Worm (Caenorhabditis elegans) whole organism, L4/young adult: ENCODE results near the gene Y32F6A.5.

ENCODE experiments used
- dao-5 ChIP-seq: sonication (generic microtip); optimal IDR thresholded peaks from 2 replicates; lab custom pipeline; 2016; ENCODE audit warnings: missing genotype, missing genetic modification characterization, moderate library complexity, missing compliant biosample characterization
- him-1 ChIP-seq: sonication (generic microtip); optimal IDR thresholded peaks from 2 replicates; lab custom pipeline; 2016; ENCODE audit warnings: missing genotype, missing genetic modification reagents, missing genetic modification characterization, missing compliant biosample characterization

ce11 chrV:10436612-10437011 lies 16.8 kb downstream of the Y32F6A.5 start, which contains the start of gene set-22:
- TF ChIP-seq him-1 (tag; lab: Kevin White, UChicago) = no peak
- no peak for TF ChIP-seq dao-5 (tag; lab: Kevin White, UChicago)
